Worm (Caenorhabditis elegans): Measurements from ENCODE around the gene cyn-17.

DNA sequence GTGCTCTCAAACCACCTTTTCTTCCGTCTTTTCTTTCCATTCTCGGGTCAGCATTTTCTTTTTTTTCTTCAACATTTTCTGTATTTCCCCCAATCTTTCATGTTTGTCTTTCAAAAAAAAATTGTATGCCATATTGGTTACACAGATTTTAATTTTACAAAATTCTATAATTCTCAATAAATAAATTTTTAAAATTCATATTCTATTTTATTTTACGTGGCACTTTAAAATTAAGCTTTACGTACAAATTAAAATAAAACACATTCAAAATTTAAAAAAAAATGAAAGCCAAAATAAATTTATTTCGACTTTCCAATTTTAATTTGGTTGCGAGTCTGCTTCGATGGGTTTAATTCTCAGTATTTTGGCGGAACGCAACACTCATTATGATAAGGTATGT is 6.0 kb downstream of the cyn-17 start, which contains the start of gene ZC250.5:
- TF ChIP-seq zip-5 (tag; optimal IDR thresholded peaks at IDR 0.05) (no peak), F13H6.1 (tag; optimal IDR thresholded peaks at IDR 0.05) (no peak), fkh-6 (tag; optimal IDR thresholded peaks at IDR 0.05) (no peak)

Data from whole organism, late embryonic.